Worm (Caenorhabditis elegans) whole organism, late embryonic: ENCODE results near the gene ccf-1.

Experiments
- ceh-24 ChIP-seq: sonication (generic microtip); optimal IDR thresholded peaks from 2 replicates; lab custom pipeline; 2016; ENCODE audit warnings: mild to moderate bottlenecking, missing genetic modification characterization, missing compliant biosample characterization
- dve-1 ChIP-seq: sonication (generic microtip); optimal IDR thresholded peaks from 2 replicates; lab custom pipeline; 2017; ENCODE audit warnings: antibody characterized with exemption, mild to moderate bottlenecking, missing genetic modification characterization, missing compliant biosample characterization
- nfya-1 ChIP-seq: sonication (generic microtip); optimal IDR thresholded peaks from 2 replicates; lab custom pipeline; 2017; ENCODE audit warnings: missing genetic modification characterization, mild to moderate bottlenecking, missing compliant biosample characterization, antibody characterized with exemption, moderate library complexity
- unc-86 ChIP-seq: sonication (generic microtip); optimal IDR thresholded peaks from 2 replicates; lab custom pipeline; 2016; ENCODE audit warnings: missing genetic modification characterization, missing compliant biosample characterization

DNA sequence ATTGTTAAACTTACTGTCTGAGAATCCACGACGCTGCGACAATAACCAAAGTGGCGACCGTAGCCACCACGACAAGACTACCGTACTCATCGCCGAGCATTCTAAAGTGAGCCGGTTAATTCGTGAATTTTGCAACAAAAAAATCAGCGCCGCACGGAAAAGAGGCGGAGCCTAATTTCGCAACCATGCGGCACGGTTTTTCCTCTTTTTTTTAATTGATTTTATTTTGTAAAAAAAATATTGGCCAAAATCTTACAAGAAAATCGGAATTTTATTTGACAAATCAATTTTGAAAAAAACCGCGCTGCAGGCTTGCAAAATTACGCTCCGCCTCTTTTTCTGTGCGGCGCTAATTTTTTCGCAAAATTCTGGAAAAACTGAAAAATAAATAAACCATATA lies 13.5 kb upstream of the ccf-1 start, which contains the start of gene dolk-1:
- no peak for TF ChIP-seq nfya-1
- TF ChIP-seq ceh-24 (tag; lab: Kevin White, UChicago), result no peak
- TF ChIP-seq unc-86 (tag; lab: Kevin White, UChicago), result no peak
- TF ChIP-seq dve-1 (tag; lab: Kevin White, UChicago), result no peak
